Fruit fly (Drosophila melanogaster) whole organism, prepupa: ENCODE results near the gene CG15387.

ENCODE experiments used
- Blimp-1 ChIP-seq: fragments of 200-800 bp; sonication (Bioruptor generic); optimal IDR thresholded peaks from 3 replicates; lab custom pipeline; 2017; ENCODE audit warnings: missing biosample characterization, missing genetic modification characterization, mild to moderate bottlenecking, moderate library complexity, missing genetic modification reagents
- CG10631 ChIP-seq: fragments of 200-800 bp; sonication (Bioruptor generic); optimal IDR thresholded peaks from 2 replicates; lab custom pipeline; 2016; ENCODE audit warnings: missing biosample characterization, missing genetic modification characterization
- CG10669 ChIP-seq: fragments of 200-800 bp; sonication (Bioruptor generic); optimal IDR thresholded peaks from 3 replicates; lab custom pipeline; 2018; ENCODE audit warnings: missing biosample characterization, mild to moderate bottlenecking, missing genetic modification characterization, moderate library complexity
- CG11294 ChIP-seq: fragments of 200-800 bp; sonication (Bioruptor generic); IDR thresholded peaks from 2 replicates; pipeline ENCODE4 v1.3.6; 2022; ENCODE audit warnings: missing biosample characterization, missing genetic modification characterization
- CG11762 ChIP-seq: fragments of 200-800 bp; sonication (Bioruptor generic); optimal IDR thresholded peaks from 3 replicates; lab custom pipeline; 2016; ENCODE audit warnings: missing biosample characterization, missing genetic modification characterization; ENCODE audit not compliant: insufficient read depth
- CG11902 ChIP-seq: fragments of 200-800 bp; sonication (Bioruptor generic); optimal IDR thresholded peaks from 3 replicates; lab custom pipeline; 2016; ENCODE audit warnings: missing biosample characterization, missing genetic modification characterization
- CG1621 ChIP-seq: fragments of 200-800 bp; sonication (Bioruptor generic); optimal IDR thresholded peaks from 3 replicates; lab custom pipeline; 2018; ENCODE audit warnings: missing biosample characterization, mild to moderate bottlenecking, missing genetic modification characterization
- CG16779 ChIP-seq: fragments of 200-800 bp; sonication (Bioruptor generic); optimal IDR thresholded peaks from 3 replicates; lab custom pipeline; 2017; ENCODE audit warnings: missing biosample characterization, mild to moderate bottlenecking, missing genetic modification characterization
- CG3032 ChIP-seq: fragments of 200-800 bp; optimal IDR thresholded peaks from 2 replicates; lab custom pipeline; 2019; ENCODE audit warnings: missing biosample characterization, mild to moderate bottlenecking, missing genetic modification characterization, moderate library complexity
- CG32006 ChIP-seq: fragments of 200-800 bp; sonication (Bioruptor generic); optimal IDR thresholded peaks from 3 replicates; lab custom pipeline; 2017; ENCODE audit warnings: missing biosample characterization, mild to moderate bottlenecking, missing genetic modification characterization
- CG34406 ChIP-seq: fragments of 200-800 bp; sonication (Bioruptor generic); optimal IDR thresholded peaks from 3 replicates; lab custom pipeline; 2016; ENCODE audit warnings: missing biosample characterization, missing genetic modification characterization
- CG4318 ChIP-seq: fragments of 200-800 bp; sonication (Bioruptor generic); optimal IDR thresholded peaks from 3 replicates; lab custom pipeline; 2017; ENCODE audit warnings: missing biosample characterization, mild to moderate bottlenecking, missing genetic modification characterization
- CG6163 ChIP-seq: fragments of 200-800 bp; sonication (Bioruptor generic); IDR thresholded peaks from 3 replicates; pipeline ENCODE4 v1.3.6; 2022; ENCODE audit warnings: missing biosample characterization, missing genetic modification characterization
- CG6276 ChIP-seq: fragments of 200-800 bp; sonication (Bioruptor generic); optimal IDR thresholded peaks from 2 replicates; lab custom pipeline; 2017; ENCODE audit warnings: missing biosample characterization, mild to moderate bottlenecking, missing genetic modification characterization
- CG6808 ChIP-seq: fragments of 200-800 bp; sonication (Bioruptor generic); optimal IDR thresholded peaks from 3 replicates; lab custom pipeline; 2017; ENCODE audit warnings: missing biosample characterization, missing genetic modification characterization, mild to moderate bottlenecking, moderate library complexity, missing genetic modification reagents
- CG8119 ChIP-seq: fragments of 200-800 bp; sonication (Bioruptor generic); IDR thresholded peaks from 3 replicates; pipeline ENCODE4 v1.3.6; 2022; ENCODE audit warnings: missing biosample characterization, missing genetic modification characterization
- CG8319 ChIP-seq: fragments of 200-800 bp; sonication (Bioruptor generic); optimal IDR thresholded peaks from 3 replicates; lab custom pipeline; 2016; ENCODE audit warnings: missing biosample characterization, missing genetic modification characterization
- CG8632 ChIP-seq: fragments of 200-800 bp; sonication (Bioruptor generic); optimal IDR thresholded peaks from 3 replicates; lab custom pipeline; 2016; ENCODE audit warnings: missing biosample characterization, missing genetic modification characterization
- CG9139 ChIP-seq: fragments of 200-800 bp; sonication (Bioruptor generic); optimal IDR thresholded peaks from 3 replicates; lab custom pipeline; 2017; ENCODE audit warnings: missing biosample characterization, mild to moderate bottlenecking, missing genetic modification characterization
- Eip75B ChIP-seq: fragments of 200-800 bp; sonication (Bioruptor generic); optimal IDR thresholded peaks from 3 replicates; lab custom pipeline; 2016; ENCODE audit warnings: missing biosample characterization, missing genetic modification characterization
- Eip78C ChIP-seq: fragments of 200-800 bp; sonication (Bioruptor generic); peaks from one replicate; lab custom pipeline; 2016; ENCODE audit warnings: missing biosample characterization, missing genetic modification characterization
- Eip93F ChIP-seq: fragments of 200-800 bp; sonication (Bioruptor generic); optimal IDR thresholded peaks from 2 replicates; lab custom pipeline; 2016; ENCODE audit warnings: missing biosample characterization, mild to moderate bottlenecking, missing genetic modification characterization
- Ets96B ChIP-seq: fragments of 200-800 bp; optimal IDR thresholded peaks from 2 replicates; lab custom pipeline; 2019; ENCODE audit warnings: missing biosample characterization, mild to moderate bottlenecking, missing genetic modification characterization, moderate library complexity
- Hr38 ChIP-seq: sonication (Bioruptor generic); optimal IDR thresholded peaks from 2 replicates; lab custom pipeline; 2016; ENCODE audit warnings: missing biosample characterization, missing genetic modification characterization
- Hr4 ChIP-seq: fragments of 200-800 bp; sonication (Bioruptor generic); optimal IDR thresholded peaks from 3 replicates; lab custom pipeline; 2016; ENCODE audit warnings: missing biosample characterization, missing genetic modification characterization
- Lpt ChIP-seq: fragments of 200-800 bp; sonication (Bioruptor generic); optimal IDR thresholded peaks from 3 replicates; lab custom pipeline; 2016; ENCODE audit warnings: missing biosample characterization, missing genetic modification characterization
- Met ChIP-seq: fragments of 200-800 bp; sonication (Bioruptor generic); optimal IDR thresholded peaks from 3 replicates; lab custom pipeline; 2016; ENCODE audit warnings: missing biosample characterization, missing genetic modification characterization
- OdsH ChIP-seq: fragments of 200-800 bp; sonication (Bioruptor generic); optimal IDR thresholded peaks from 3 replicates; lab custom pipeline; 2016; ENCODE audit warnings: missing biosample characterization, missing genetic modification characterization
- Smox ChIP-seq: fragments of 200-800 bp; sonication (Bioruptor generic); optimal IDR thresholded peaks from 3 replicates; lab custom pipeline; 2016; ENCODE audit warnings: missing biosample characterization, missing genetic modification characterization
- Sox102F ChIP-seq: fragments of 200-800 bp; sonication (Bioruptor generic); optimal IDR thresholded peaks from 2 replicates; lab custom pipeline; 2016; ENCODE audit warnings: missing biosample characterization, mild to moderate bottlenecking, missing genetic modification characterization
- Sox14 ChIP-seq: fragments of 200-800 bp; sonication (Bioruptor generic); optimal IDR thresholded peaks from 3 replicates; lab custom pipeline; 2016; ENCODE audit warnings: missing biosample characterization, missing genetic modification characterization
- Sox15 ChIP-seq: fragments of 200-800 bp; sonication (Bioruptor generic); optimal IDR thresholded peaks from 3 replicates; lab custom pipeline; 2016; ENCODE audit warnings: missing biosample characterization, missing genetic modification characterization
- achi ChIP-seq: fragments of 200-800 bp; sonication (Bioruptor generic); optimal IDR thresholded peaks from 3 replicates; lab custom pipeline; 2016; ENCODE audit warnings: missing biosample characterization, missing genetic modification characterization
- acj6 ChIP-seq: fragments of 200-800 bp; sonication (Bioruptor generic); optimal IDR thresholded peaks from 3 replicates; lab custom pipeline; 2016; ENCODE audit warnings: missing biosample characterization, missing genetic modification characterization
- cyc ChIP-seq: fragments of 200-800 bp; sonication (Bioruptor generic); optimal IDR thresholded peaks from 3 replicates; lab custom pipeline; 2016; ENCODE audit warnings: missing biosample characterization, missing genetic modification characterization
- dac ChIP-seq: fragments of 200-800 bp; sonication (Bioruptor generic); optimal IDR thresholded peaks from 2 replicates; lab custom pipeline; 2017; ENCODE audit warnings: missing biosample characterization, mild to moderate bottlenecking, missing genetic modification characterization
- dsx ChIP-seq: fragments of 200-800 bp; optimal IDR thresholded peaks from 3 replicates; lab custom pipeline; 2019; ENCODE audit warnings: missing biosample characterization, mild to moderate bottlenecking, missing genetic modification characterization, moderate library complexity; ENCODE audit not compliant: poor library complexity, severe bottlenecking
- eg ChIP-seq: fragments of 200-800 bp; sonication (Bioruptor generic); IDR thresholded peaks from 3 replicates; pipeline ENCODE4 v1.3.6; 2022; ENCODE audit warnings: missing biosample characterization, missing genetic modification characterization
- esn ChIP-seq: fragments of 200-800 bp; sonication (Bioruptor generic); optimal IDR thresholded peaks from 2 replicates; lab custom pipeline; 2016; ENCODE audit warnings: missing biosample characterization, mild to moderate bottlenecking, missing genetic modification characterization, moderate library complexity
- fd59A ChIP-seq: fragments of 200-800 bp; sonication (Bioruptor generic); optimal IDR thresholded peaks from 2 replicates; lab custom pipeline; 2017; ENCODE audit warnings: missing biosample characterization, mild to moderate bottlenecking, missing genetic modification characterization, missing genetic modification reagents
- fd85E ChIP-seq: fragments of 200-800 bp; sonication (Bioruptor generic); optimal IDR thresholded peaks from 3 replicates; lab custom pipeline; 2016; ENCODE audit warnings: missing biosample characterization, missing genetic modification characterization
- fkh ChIP-seq: fragments of 200-800 bp; sonication (Bioruptor generic); optimal IDR thresholded peaks from 3 replicates; lab custom pipeline; 2017; ENCODE audit warnings: missing biosample characterization, mild to moderate bottlenecking, missing genetic modification characterization, moderate library complexity
- lz ChIP-seq: fragments of 200-800 bp; sonication (Bioruptor generic); optimal IDR thresholded peaks from 3 replicates; lab custom pipeline; 2016; ENCODE audit warnings: missing biosample characterization, missing genetic modification characterization
- net ChIP-seq: fragments of 200-800 bp; sonication (Bioruptor generic); optimal IDR thresholded peaks from 3 replicates; lab custom pipeline; 2016; ENCODE audit warnings: missing biosample characterization, missing genetic modification characterization
- pdm3 ChIP-seq: fragments of 200-800 bp; sonication (Bioruptor generic); optimal IDR thresholded peaks from 3 replicates; lab custom pipeline; 2016; ENCODE audit warnings: missing biosample characterization, missing genetic modification characterization
- spab ChIP-seq: fragments of 200-800 bp; sonication (Bioruptor generic); optimal IDR thresholded peaks from 2 replicates; lab custom pipeline; 2017; ENCODE audit warnings: missing biosample characterization, mild to moderate bottlenecking, missing genetic modification characterization, missing genetic modification reagents
- ss ChIP-seq, 2 experiments: fragments of 200-800 bp; sonication (Bioruptor generic); optimal IDR thresholded peaks; 2 replicates in 1 of 2; 3 replicates in 1 of 2; lab custom pipeline; 2017 to 2018; ENCODE audit warnings: mild to moderate bottlenecking in 2 of 2, missing biosample characterization in 2 of 2, missing genetic modification characterization in 2 of 2, moderate library complexity in 1 of 2
- svp ChIP-seq: fragments of 200-800 bp; sonication (Bioruptor generic); peaks from one replicate; lab custom pipeline; 2016; ENCODE audit warnings: missing biosample characterization, missing genetic modification characterization

CG15387 gene

DNA sequence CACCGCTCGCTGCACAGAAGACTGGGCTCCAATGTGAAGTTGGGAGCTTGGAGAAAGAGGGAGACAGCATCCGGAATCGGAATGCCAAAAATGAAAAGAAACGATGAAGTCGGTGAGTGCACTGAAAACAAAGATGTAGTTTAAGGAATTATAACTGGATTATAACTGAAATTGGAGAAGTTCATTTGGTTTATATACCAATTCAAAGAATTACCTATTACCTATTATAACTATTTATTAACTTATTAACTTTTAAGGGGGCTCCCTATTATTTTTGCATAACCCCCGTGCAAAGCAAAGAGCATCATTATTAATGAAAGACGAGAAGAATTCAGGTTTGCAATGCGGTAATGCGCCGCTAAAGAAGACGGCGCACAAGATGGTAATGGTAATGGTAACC is 41.4 kb downstream of the CG15387 start (continued):
- TF ChIP-seq ss (GFP tag; optimal IDR thresholded peaks at IDR 0.05; lab: Kevin White, UChicago), result peak in 1 of 2 experiments; percentile 7
- TF ChIP-seq CG4318 (GFP tag; lab: Kevin White, UChicago), result peak; percentile 2
- TF ChIP-seq CG10669, result peak; percentile 7
- peak; percentile 50 for TF ChIP-seq Met (GFP tag; lab: Kevin White, UChicago)
- TF ChIP-seq Eip78C (GFP tag; lab: Kevin White, UChicago), result peak; percentile 87
- TF ChIP-seq fkh (GFP tag; lab: Kevin White, UChicago), result no peak
- TF ChIP-seq Eip75B (GFP tag; lab: Kevin White, UChicago), result peak; percentile 40
- TF ChIP-seq Hr4 (GFP tag; lab: Kevin White, UChicago), result no peak
- peak; percentile 60 for TF ChIP-seq acj6 (GFP tag; lab: Kevin White, UChicago)
- peak; percentile 43 for TF ChIP-seq pdm3 (GFP tag; lab: Kevin White, UChicago)
- no peak for TF ChIP-seq fd85E
- TF ChIP-seq CG11762 (GFP tag; lab: Kevin White, UChicago), result peak; percentile 29
- peak; percentile 30 for TF ChIP-seq CG8319 (GFP tag; lab: Kevin White, UChicago)
- TF ChIP-seq dac (GFP tag; lab: Kevin White, UChicago), result no peak
- no peak for TF ChIP-seq CG9139 (GFP tag; lab: Kevin White, UChicago)
- peak; percentile 56 for TF ChIP-seq esn (GFP tag; lab: Kevin White, UChicago)
- TF ChIP-seq CG11294, result no peak
- TF ChIP-seq Lpt, result no peak
- peak; percentile 51 for TF ChIP-seq Sox102F (GFP tag; lab: Kevin White, UChicago)
- TF ChIP-seq CG8119 (GFP tag; lab: Robert Waterston, UW), result peak; percentile 70
- no peak for TF ChIP-seq dsx (GFP tag; lab: Kevin White, UChicago)
- peak; percentile 56 for TF ChIP-seq CG10631
- peak; percentile 63 for TF ChIP-seq CG34406
- peak; percentile 44 for TF ChIP-seq Smox
- TF ChIP-seq svp, result peak; percentile 81
- TF ChIP-seq Ets96B, result peak; percentile 38
- no peak for TF ChIP-seq fd59A (GFP tag; lab: Kevin White, UChicago)
- TF ChIP-seq cyc, result no peak
- TF ChIP-seq CG3032 (tag; lab: Kevin White, UChicago), result peak; percentile 22
- no peak for TF ChIP-seq net (GFP tag; lab: Kevin White, UChicago)
- peak; percentile 26 for TF ChIP-seq CG8632

DNA sequence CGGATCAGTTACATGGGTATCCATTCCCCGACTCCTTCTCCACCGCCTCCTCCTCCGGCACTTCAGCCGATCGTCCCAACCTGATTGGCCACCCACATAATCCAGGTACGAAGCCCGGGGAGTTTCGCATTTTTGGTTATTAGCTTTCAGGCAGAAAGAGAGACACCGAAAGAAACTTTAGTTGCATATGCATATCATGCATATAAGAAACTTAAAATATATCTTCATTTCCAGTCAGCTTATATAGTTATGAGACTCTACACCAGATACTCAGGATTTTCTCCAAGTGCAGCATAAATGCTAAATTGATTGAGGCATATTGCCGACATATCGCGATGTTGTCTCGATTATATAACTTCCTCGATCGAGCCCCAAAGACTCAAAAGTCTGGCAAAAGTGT is 42.0 kb downstream of the CG15387 start:
- TF ChIP-seq CG6808 (GFP tag; lab: Kevin White, UChicago), result no peak
- peak; percentile 72 for TF ChIP-seq eg (GFP tag; lab: Robert Waterston, UW)
- no peak for TF ChIP-seq Eip93F (GFP tag; lab: Kevin White, UChicago)
- no peak for TF ChIP-seq Smox
- TF ChIP-seq Sox102F (GFP tag; lab: Kevin White, UChicago), result peak; percentile 11
- TF ChIP-seq dsx (GFP tag; lab: Kevin White, UChicago), result no peak
- no peak for TF ChIP-seq CG1621 (tag; lab: Kevin White, UChicago)
- peak; percentile 50; the same call in 1 of the 2 replicates for TF ChIP-seq CG11294
- TF ChIP-seq CG32006, result no peak
- TF ChIP-seq achi (GFP tag; lab: Kevin White, UChicago), result no peak
- no peak for TF ChIP-seq Met (GFP tag; lab: Kevin White, UChicago)
- TF ChIP-seq CG11902 (GFP tag; lab: Kevin White, UChicago), result no peak
- TF ChIP-seq CG9139 (GFP tag; lab: Kevin White, UChicago), result no peak
- TF ChIP-seq CG6276 (GFP tag; lab: Kevin White, UChicago), result peak; percentile 30
- TF ChIP-seq lz (GFP tag; lab: Kevin White, UChicago), result no peak
- no peak for TF ChIP-seq ss (GFP tag; optimal IDR thresholded peaks at IDR 0.05; lab: Kevin White, UChicago)
- no peak for TF ChIP-seq Blimp-1 (GFP tag; lab: Kevin White, UChicago)
- TF ChIP-seq Eip78C (GFP tag; lab: Kevin White, UChicago), result peak; percentile 64
- TF ChIP-seq OdsH (GFP tag; lab: Kevin White, UChicago), result no peak
- TF ChIP-seq net (GFP tag; lab: Kevin White, UChicago), result no peak
- TF ChIP-seq CG6163 (GFP tag; lab: Robert Waterston, UW), result 0 out of 3 replicates have a peak, but pooled peaks have one; percentile 19
- TF ChIP-seq CG16779 (tag; lab: Kevin White, UChicago), result no peak
- TF ChIP-seq Hr4 (GFP tag; lab: Kevin White, UChicago), result peak; percentile 32
- no peak for TF ChIP-seq Sox14 (GFP tag; lab: Kevin White, UChicago)
- TF ChIP-seq Hr38, result peak; percentile 25
- no peak for TF ChIP-seq CG10631
- TF ChIP-seq Sox15 (GFP tag; lab: Kevin White, UChicago), result no peak
- TF ChIP-seq fkh (GFP tag; lab: Kevin White, UChicago), result no peak
- no peak for TF ChIP-seq CG34406
- TF ChIP-seq Eip75B (GFP tag; lab: Kevin White, UChicago), result no peak
- no peak for TF ChIP-seq dac (GFP tag; lab: Kevin White, UChicago)
- TF ChIP-seq spab (GFP tag; lab: Kevin White, UChicago), result no peak
- TF ChIP-seq CG4318 (GFP tag; lab: Kevin White, UChicago), result peak; percentile 41
- TF ChIP-seq fd59A (GFP tag; lab: Kevin White, UChicago), result no peak
- peak; percentile 28; the same call in 1 of the 3 replicates for TF ChIP-seq CG8119 (GFP tag; lab: Robert Waterston, UW)
- no peak for TF ChIP-seq acj6 (GFP tag; lab: Kevin White, UChicago)
